Worm (Caenorhabditis elegans) whole organism, L4/young adult: ENCODE measurements around the gene hex-1.

ENCODE experiments used
- W03F9.2 ChIP-seq: fragments of 150-350 bp; optimal IDR thresholded peaks from 2 replicates; lab custom pipeline; 2014; ENCODE audit warnings: missing biosample characterization, missing genetic modification characterization
- dao-5 ChIP-seq: sonication (generic microtip); optimal IDR thresholded peaks from 2 replicates; lab custom pipeline; 2016; ENCODE audit warnings: missing genotype, missing genetic modification characterization, moderate library complexity, missing compliant biosample characterization
- him-1 ChIP-seq: sonication (generic microtip); optimal IDR thresholded peaks from 2 replicates; lab custom pipeline; 2016; ENCODE audit warnings: missing genotype, missing genetic modification reagents, missing genetic modification characterization, missing compliant biosample characterization

DNA sequence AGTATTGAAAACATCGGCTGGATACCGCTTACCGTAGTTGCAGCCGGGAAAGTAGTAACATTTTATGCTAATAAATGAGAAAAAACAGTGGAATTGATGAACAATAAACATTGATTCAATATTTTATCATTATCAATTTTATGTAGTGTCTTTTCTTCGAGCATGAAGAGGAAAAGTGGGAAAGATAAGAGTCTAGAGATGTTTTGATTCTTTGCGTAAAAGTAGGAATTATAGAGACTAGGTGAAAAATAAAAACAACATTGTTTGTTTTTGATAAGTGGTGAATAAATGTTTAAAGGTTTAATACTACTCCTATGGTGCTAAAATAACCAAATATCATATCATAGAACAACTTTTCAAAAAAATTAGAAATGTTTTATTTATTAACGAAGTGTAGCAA, 41.5 kb downstream of the hex-1 start:
- no peak for TF ChIP-seq him-1 (tag; lab: Kevin White, UChicago)
- no peak for TF ChIP-seq dao-5 (tag; lab: Kevin White, UChicago)
- TF ChIP-seq W03F9.2 (tag; lab: Kevin White, UChicago), result no peak
